Worm (Caenorhabditis elegans) whole organism, L1 larva: ENCODE measurements around the gene gldi-3.

Experiments used
- lir-3 ChIP-seq: sonication (generic microtip); optimal IDR thresholded peaks from 2 replicates; lab custom pipeline; 2016; ENCODE audit warnings: mild to moderate bottlenecking, missing genetic modification characterization, moderate library complexity, missing compliant biosample characterization; ENCODE audit not compliant: poor library complexity
- nhr-76 ChIP-seq: sonication (generic microtip); optimal IDR thresholded peaks from 2 replicates; lab custom pipeline; 2017; ENCODE audit warnings: missing biosample characterization, missing genetic modification characterization

DNA sequence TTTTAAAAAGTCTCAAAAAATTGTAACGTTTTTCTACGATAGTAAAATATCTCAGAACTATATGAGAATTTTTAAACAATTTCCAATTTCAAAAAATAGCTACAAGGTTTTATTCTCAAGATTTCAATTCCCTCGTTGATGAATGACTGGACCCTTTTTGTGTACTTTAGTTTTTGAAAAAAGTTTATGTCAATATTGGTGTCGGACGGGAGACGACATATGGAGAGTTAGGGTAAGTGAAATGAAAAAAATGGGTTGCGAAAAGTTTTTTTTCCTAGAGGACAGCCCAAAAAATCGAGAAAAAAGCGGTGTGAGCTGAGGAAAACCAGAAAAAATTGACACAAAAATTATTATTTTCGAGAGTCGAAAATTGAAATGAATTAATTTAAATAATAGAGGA, 948 bp upstream of the gldi-3 start:
- TF ChIP-seq lir-3 (no peak), nhr-76 (tag; lab: Kevin White, UChicago) (no peak)
